Worm (Caenorhabditis elegans): ENCODE measurements around the gene acs-19.

DNA sequence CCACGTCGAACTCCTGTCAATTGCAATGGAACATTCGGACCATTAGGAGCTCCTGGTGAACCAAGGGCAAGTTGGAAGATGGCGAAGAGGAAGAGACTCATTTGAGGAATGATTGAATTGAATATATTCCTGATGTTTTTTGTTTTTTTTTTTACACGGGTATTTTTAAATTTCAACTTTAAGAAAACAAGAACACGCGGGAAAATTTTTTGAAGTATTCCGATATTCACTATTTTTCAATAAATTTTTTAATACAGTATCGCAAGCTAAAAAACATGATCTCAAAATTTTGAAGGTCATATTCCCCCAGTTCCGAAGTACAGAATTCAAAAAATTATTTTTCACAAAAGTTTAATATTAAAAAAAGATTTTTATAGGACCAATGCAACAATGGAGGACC is 35.2 kb upstream of the acs-19 start, which contains the start of gene cnnm-5:
- TF ChIP-seq ref-1 (GFP tag; conservative IDR thresholded peaks at IDR 0.05): no peak
- TF ChIP-seq klf-2 (GFP tag; conservative IDR thresholded peaks at IDR 0.05): no peak
- no peak for TF ChIP-seq ztf-29 (GFP tag; IDR thresholded peaks at IDR 0.05)
- TF ChIP-seq tab-1 (GFP tag; IDR thresholded peaks at IDR 0.05): no peak
- TF ChIP-seq med-1 (GFP tag; optimal IDR thresholded peaks at IDR 0.05; ENCODE audit: insufficient read depth): no peak
- TF ChIP-seq cog-1 (tag; optimal IDR thresholded peaks at IDR 0.05): no peak
